Worm (Caenorhabditis elegans) whole organism, L4 larva: Measurements from ENCODE around the gene Y38H6C.16.
"Not testable (repeated sequence)": the region's sequence is repeated elsewhere in the genome, so short reads cannot be mapped to it uniquely, and the experiment has no call there.

Experiments used
- F37D6.2 ChIP-seq: sonication (generic microtip); optimal IDR thresholded peaks from 2 replicates; lab custom pipeline; 2016; ENCODE audit warnings: mild to moderate bottlenecking, missing genetic modification characterization, missing compliant biosample characterization
- ZK546.5 ChIP-seq, 2 experiments: sonication (generic microtip); optimal IDR thresholded peaks; 2 replicates each; lab custom pipeline; 2017; ENCODE audit warnings: missing biosample characterization in 2 of 2, missing genetic modification characterization in 2 of 2
- ama-1 ChIP-seq: fragments of 150-350 bp; optimal IDR thresholded peaks from 2 replicates; lab custom pipeline; 2014; ENCODE audit warnings: inconsistent platforms, mixed read lengths
- ctbp-1 ChIP-seq: fragments of 200-800 bp; sonication (Bioruptor generic); IDR thresholded peaks from 2 replicates; pipeline ENCODE4 v1.3.6; 2022; ENCODE audit warnings: missing genetic modification reagents, missing genetic modification characterization, missing compliant biosample characterization
- dmd-6 ChIP-seq: fragments of 200-800 bp; sonication (Bioruptor generic); IDR thresholded peaks from 2 replicates; pipeline ENCODE4 v1.3.6; 2022; ENCODE audit warnings: missing genetic modification reagents, missing genetic modification characterization, missing compliant biosample characterization
- egl-27 ChIP-seq: sonication (generic microtip); optimal IDR thresholded peaks from 3 replicates; lab custom pipeline; 2017; ENCODE audit warnings: missing biosample characterization, missing genetic modification reagents, missing genetic modification characterization
- fkh-10 ChIP-seq: fragments of 150-350 bp; optimal IDR thresholded peaks from 2 replicates; lab custom pipeline; 2014; ENCODE audit warnings: missing biosample characterization, missing genetic modification reagents, missing genetic modification characterization
- hif-1 ChIP-seq, 2 experiments: sonication (generic microtip); optimal IDR thresholded peaks; 2 replicates each; lab custom pipeline; 2016 to 2017; ENCODE audit warnings: missing compliant biosample characterization in 2 of 2, missing genetic modification characterization in 2 of 2, missing genetic modification reagents in 2 of 2, missing genotype in 2 of 2, mild to moderate bottlenecking in 1 of 2
- lin-39 ChIP-seq: fragments of 150-350 bp; optimal IDR thresholded peaks from 2 replicates; lab custom pipeline; 2014; ENCODE audit warnings: missing biosample characterization, missing genetic modification reagents, missing genetic modification characterization
- mxl-3 ChIP-seq: fragments of 200-800 bp; sonication (Bioruptor generic); optimal IDR thresholded peaks from 2 replicates; lab custom pipeline; 2018; ENCODE audit warnings: mild to moderate bottlenecking, missing genetic modification characterization, missing compliant biosample characterization
- pqm-1 ChIP-seq: sonication (generic microtip); optimal IDR thresholded peaks from 2 replicates; lab custom pipeline; 2017; ENCODE audit warnings: missing biosample characterization, missing genetic modification characterization
- unc-130 ChIP-seq: sonication (generic microtip); optimal IDR thresholded peaks from 2 replicates; lab custom pipeline; 2016; ENCODE audit warnings: missing genetic modification reagents, missing genetic modification characterization, missing compliant biosample characterization
- unc-62 ChIP-seq, 3 experiments: fragments of 150-350 bp in 1 of 3; sonication (generic microtip); optimal IDR thresholded peaks in 2 of 3; peaks in 1 of 3; 1 replicate in 1 of 3; 2 replicates in 2 of 3; lab custom pipeline; 2014 to 2017; ENCODE audit warnings: missing biosample characterization in 3 of 3, missing genetic modification characterization in 3 of 3, missing genetic modification reagents in 3 of 3, missing genotype in 1 of 3
- zag-1 ChIP-seq: fragments of 150-350 bp; optimal IDR thresholded peaks from 2 replicates; lab custom pipeline; 2014; ENCODE audit warnings: missing biosample characterization, missing genetic modification characterization

DNA sequence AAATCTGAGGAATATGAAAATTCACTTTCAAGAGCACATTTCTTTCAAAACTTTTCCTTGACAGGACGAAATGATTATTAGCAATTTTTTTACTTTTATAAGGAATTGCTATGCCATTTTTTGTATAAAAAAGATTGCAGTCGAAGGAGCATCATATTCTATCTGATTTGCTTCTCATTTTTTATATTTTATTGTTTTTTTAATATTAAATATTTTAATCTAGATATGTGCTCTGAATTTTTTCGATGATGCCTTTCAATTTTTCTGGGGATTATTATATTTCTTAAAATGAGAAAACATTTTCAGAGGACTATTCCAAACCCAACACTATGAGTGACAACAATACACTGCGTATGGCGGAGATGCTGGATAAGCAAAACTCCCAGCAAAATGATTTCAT lies 24.9 kb upstream of the Y38H6C.16 start, which contains the start of gene F26F2.13:
- not testable (repeated sequence) for TF ChIP-seq pqm-1; ama-1; mxl-3; fkh-10 (GFP tag; lab: Kevin White, UChicago); hif-1 (tag; optimal IDR thresholded peaks at IDR 0.05; lab: Kevin White, UChicago); dmd-6 (GFP tag; lab: Robert Waterston, UW); lin-39 (tag; lab: Kevin White, UChicago); unc-62 (GFP tag; optimal IDR thresholded peaks at IDR 0.05 in 1 of 2; lab: Kevin White, UChicago); unc-62 (tag; optimal IDR thresholded peaks at IDR 0.05; lab: Kevin White, UChicago); ZK546.5 (tag; optimal IDR thresholded peaks at IDR 0.05; lab: Kevin White, UChicago); zag-1 (tag; lab: Kevin White, UChicago); F37D6.2 (tag; lab: Kevin White, UChicago); unc-130; egl-27 (tag; lab: Kevin White, UChicago); ctbp-1
